Worm (Caenorhabditis elegans): ENCODE measurements around the gene K08F11.1.

- TF ChIP-seq tab-1 (GFP tag; IDR thresholded peaks at IDR 0.05) (no peak), ztf-23 (GFP tag; IDR thresholded peaks at IDR 0.05) (no peak), klf-2 (GFP tag; conservative IDR thresholded peaks at IDR 0.05) (no peak), flt-1 (GFP tag; IDR thresholded peaks at IDR 0.05) (no peak), ztf-29 (GFP tag; IDR thresholded peaks at IDR 0.05) (no peak)
Observed at ce11 chrIV:4758659-4759058, 34.0 kb downstream of the K08F11.1 start, which contains the start of gene Y17G9B.8.

Data from whole organism, midembryonic.